Worm (Caenorhabditis elegans): ENCODE results near the gene F54D10.9.

Gene F54D10.9

ce11 chrII:3832383-3832782 lies at the start of gene F54D10.9:
Gene F54D10.9, minus strand, starts transcription at chrII:3832483.
- TF ChIP-seq W03F9.2 (tag; optimal IDR thresholded peaks at IDR 0.05): no peak
- TF ChIP-seq him-1 (tag; optimal IDR thresholded peaks at IDR 0.05): no peak
- no peak for TF ChIP-seq dao-5 (tag; optimal IDR thresholded peaks at IDR 0.05)

- TF ChIP-seq dao-5 (tag; optimal IDR thresholded peaks at IDR 0.05) (no peak), him-1 (tag; optimal IDR thresholded peaks at IDR 0.05) (no peak), W03F9.2 (tag; optimal IDR thresholded peaks at IDR 0.05) (no peak)
Measured at ce11 chrII:3879945-3880344, 47.7 kb upstream of the F54D10.9 start, which contains the start of gene nhr-166. Gene nhr-166, plus strand, starts transcription at chrII:3880245.

- no peak for TF ChIP-seq W03F9.2 (tag; optimal IDR thresholded peaks at IDR 0.05)
- no peak for TF ChIP-seq dao-5 (tag; optimal IDR thresholded peaks at IDR 0.05)
- no peak for TF ChIP-seq him-1 (tag; optimal IDR thresholded peaks at IDR 0.05)
Measured at ce11 chrII:3878330-3878729, 46.0 kb upstream of the F54D10.9 start, which contains the start of gene srh-250. Gene srh-250, plus strand, starts transcription at chrII:3878630.

- no peak for TF ChIP-seq him-1 (tag; optimal IDR thresholded peaks at IDR 0.05)
- TF ChIP-seq dao-5 (tag; optimal IDR thresholded peaks at IDR 0.05): no peak
- no peak for TF ChIP-seq W03F9.2 (tag; optimal IDR thresholded peaks at IDR 0.05)
Measured at ce11 chrII:3877874-3878273, 45.6 kb upstream of the F54D10.9 start, which contains the start of gene sdz-7. Gene sdz-7, minus strand, starts transcription at chrII:3877974.

ce11 chrII:3877127-3877526 lies 44.8 kb upstream of the F54D10.9 start, which contains the start of gene nep-3:
Gene nep-3, minus strand, starts transcription at chrII:3877227.
- TF ChIP-seq W03F9.2 (tag; optimal IDR thresholded peaks at IDR 0.05): no peak
- TF ChIP-seq him-1 (tag; optimal IDR thresholded peaks at IDR 0.05): no peak
- TF ChIP-seq dao-5 (tag; optimal IDR thresholded peaks at IDR 0.05): no peak

ce11 chrII:3869601-3870000 lies 37.3 kb upstream of the F54D10.9 start, which contains the start of gene oac-10:
Gene oac-10, plus strand, starts transcription at chrII:3869901.
- TF ChIP-seq him-1 (tag; optimal IDR thresholded peaks at IDR 0.05): no peak
- TF ChIP-seq W03F9.2 (tag; optimal IDR thresholded peaks at IDR 0.05): no peak
- TF ChIP-seq dao-5 (tag; optimal IDR thresholded peaks at IDR 0.05): no peak

- TF ChIP-seq W03F9.2 (tag; optimal IDR thresholded peaks at IDR 0.05) (no peak), him-1 (tag; optimal IDR thresholded peaks at IDR 0.05) (no peak), dao-5 (tag; optimal IDR thresholded peaks at IDR 0.05) (no peak)
Measured at ce11 chrII:3864652-3865051, 32.4 kb upstream of the F54D10.9 start, which contains the start of gene nhr-261. Gene nhr-261, minus strand, starts transcription at chrII:3864752.

- TF ChIP-seq W03F9.2 (tag; optimal IDR thresholded peaks at IDR 0.05): no peak
- TF ChIP-seq him-1 (tag; optimal IDR thresholded peaks at IDR 0.05): no peak
- TF ChIP-seq dao-5 (tag; optimal IDR thresholded peaks at IDR 0.05): no peak
Measured at ce11 chrII:3862053-3862452, 29.8 kb upstream of the F54D10.9 start.

ce11 chrII:3860826-3861225 lies 28.5 kb upstream of the F54D10.9 start, which contains the start of gene oac-11:
Gene oac-11, minus strand, starts transcription at chrII:3860926.
- TF ChIP-seq dao-5 (tag; optimal IDR thresholded peaks at IDR 0.05): no peak

ce11 chrII:3852654-3853053 lies 20.4 kb upstream of the F54D10.9 start, which contains the start of gene nhr-257:
Gene nhr-257, plus strand, starts transcription at chrII:3852954.
- TF ChIP-seq dao-5 (tag; optimal IDR thresholded peaks at IDR 0.05) (no peak), W03F9.2 (tag; optimal IDR thresholded peaks at IDR 0.05) (no peak), him-1 (tag; optimal IDR thresholded peaks at IDR 0.05) (no peak)

ce11 chrII:3850655-3851054 lies 18.4 kb upstream of the F54D10.9 start, which contains the start of gene nhr-72:
Gene nhr-72, minus strand, starts transcription at chrII:3850755.
- TF ChIP-seq W03F9.2 (tag; optimal IDR thresholded peaks at IDR 0.05): no peak
- no peak for TF ChIP-seq dao-5 (tag; optimal IDR thresholded peaks at IDR 0.05)
- no peak for TF ChIP-seq him-1 (tag; optimal IDR thresholded peaks at IDR 0.05)

ce11 chrII:3846028-3846427 lies 13.7 kb upstream of the F54D10.9 start, which contains the start of gene C17A2.2:
Gene C17A2.2, plus strand, starts transcription at chrII:3846328.
- TF ChIP-seq him-1 (tag; optimal IDR thresholded peaks at IDR 0.05) (no peak), dao-5 (tag; optimal IDR thresholded peaks at IDR 0.05) (no peak), W03F9.2 (tag; optimal IDR thresholded peaks at IDR 0.05) (no peak)

- TF ChIP-seq dao-5 (tag; optimal IDR thresholded peaks at IDR 0.05) (no peak), W03F9.2 (tag; optimal IDR thresholded peaks at IDR 0.05) (no peak), him-1 (tag; optimal IDR thresholded peaks at IDR 0.05) (no peak)
Measured at ce11 chrII:3843305-3843704, 11.0 kb upstream of the F54D10.9 start, which contains the start of the genes C17A2.7 and C17A2.3. Gene C17A2.7, minus strand, starts transcription at chrII:3843405. Gene C17A2.3, plus strand, starts transcription at chrII:3843609.

ce11 chrII:3839562-3839961 lies 7.3 kb upstream of the F54D10.9 start, which contains the start of gene C17A2.4:
Gene C17A2.4, plus strand, starts transcription at chrII:3839862.
- TF ChIP-seq W03F9.2 (tag; optimal IDR thresholded peaks at IDR 0.05): no peak

- TF ChIP-seq him-1 (tag; optimal IDR thresholded peaks at IDR 0.05) (no peak), W03F9.2 (tag; optimal IDR thresholded peaks at IDR 0.05) (no peak), dao-5 (tag; optimal IDR thresholded peaks at IDR 0.05) (no peak)
Measured at ce11 chrII:3835915-3836314, 3.6 kb upstream of the F54D10.9 start, which contains the start of gene oac-4. Gene oac-4, minus strand, starts transcription at chrII:3836015.

Measured in whole organism, L4/young adult.